Worm (Caenorhabditis elegans) whole organism, early embryonic: ENCODE results near the gene W09D6.5.
A peak's percentile ranks its signal among the peaks of the same experiment; 100 is the strongest.

Experiments used
- B0310.2 ChIP-seq: sonication (generic microtip); optimal IDR thresholded peaks from 2 replicates; lab custom pipeline; 2016; ENCODE audit warnings: mild to moderate bottlenecking, missing genetic modification characterization, missing compliant biosample characterization
- F13C5.2 ChIP-seq: sonication (generic microtip); optimal IDR thresholded peaks from 2 replicates; lab custom pipeline; 2017; ENCODE audit warnings: mild to moderate bottlenecking, missing genetic modification characterization, inconsistent platforms, missing compliant biosample characterization
- aly-1 ChIP-seq: sonication (generic microtip); optimal IDR thresholded peaks from 2 replicates; lab custom pipeline; 2016; ENCODE audit warnings: missing genetic modification characterization, missing compliant biosample characterization
- ama-1 ChIP-seq: fragments of 150-350 bp; optimal IDR thresholded peaks from 2 replicates; lab custom pipeline; 2014
- ceh-13 ChIP-seq: fragments of 200-800 bp; sonication (Bioruptor generic); optimal IDR thresholded peaks from 2 replicates; lab custom pipeline; 2018; ENCODE audit warnings: mild to moderate bottlenecking, missing genetic modification characterization, missing compliant biosample characterization
- ceh-36 ChIP-seq: sonication (generic microtip); optimal IDR thresholded peaks from 2 replicates; lab custom pipeline; 2016; ENCODE audit warnings: missing genetic modification characterization, inconsistent platforms, missing compliant biosample characterization
- ets-7 ChIP-seq: sonication (generic microtip); optimal IDR thresholded peaks from 2 replicates; lab custom pipeline; 2016; ENCODE audit warnings: missing genotype, missing genetic modification characterization, missing compliant biosample characterization
- flt-1 ChIP-seq: fragments of 200-800 bp; sonication (Bioruptor generic); IDR thresholded peaks from 2 replicates; pipeline ENCODE4 v1.3.6; 2022; ENCODE audit warnings: missing genetic modification characterization, missing compliant biosample characterization
- hmbx-1 ChIP-seq: sonication (generic microtip); optimal IDR thresholded peaks from 2 replicates; lab custom pipeline; 2016; ENCODE audit warnings: mild to moderate bottlenecking, missing genetic modification characterization, missing compliant biosample characterization
- hmg-4 ChIP-seq: fragments of 200-800 bp; sonication (Bioruptor generic); optimal IDR thresholded peaks from 2 replicates; lab custom pipeline; 2018; ENCODE audit warnings: mild to moderate bottlenecking, missing genetic modification characterization, missing compliant biosample characterization
- hnd-1 ChIP-seq: sonication (generic microtip); optimal IDR thresholded peaks from 2 replicates; lab custom pipeline; 2016; ENCODE audit warnings: missing genetic modification characterization, missing compliant biosample characterization
- pes-1 ChIP-seq: fragments of 200-800 bp; sonication (Bioruptor generic); IDR thresholded peaks from 2 replicates; pipeline ENCODE4 v1.3.6; 2022; ENCODE audit warnings: missing genetic modification reagents, missing genetic modification characterization, missing compliant biosample characterization
- scrt-1 ChIP-seq: fragments of 200-800 bp; sonication (Bioruptor generic); IDR thresholded peaks from 2 replicates; pipeline ENCODE4 v1.3.6; 2022; ENCODE audit warnings: missing genetic modification characterization, missing compliant biosample characterization
- sea-1 ChIP-seq: fragments of 200-800 bp; sonication (Bioruptor generic); conservative IDR thresholded peaks from 2 replicates; pipeline ENCODE4 v1.3.6; 2022; ENCODE audit warnings: missing genetic modification characterization, missing compliant biosample characterization
- tbx-11 ChIP-seq: fragments of 200-800 bp; sonication (Bioruptor generic); IDR thresholded peaks from 2 replicates; pipeline ENCODE4 v1.3.6; 2022; ENCODE audit warnings: missing genetic modification characterization, missing compliant biosample characterization
- tbx-37 ChIP-seq: fragments of 200-800 bp; sonication (Bioruptor generic); conservative IDR thresholded peaks from 2 replicates; pipeline ENCODE4 v1.3.6; 2022; ENCODE audit warnings: missing genetic modification reagents, missing genetic modification characterization, missing compliant biosample characterization
- tra-4 ChIP-seq: sonication (generic microtip); optimal IDR thresholded peaks from 2 replicates; lab custom pipeline; 2017; ENCODE audit warnings: missing genetic modification characterization, missing compliant biosample characterization

The W09D6.5 gene

DNA sequence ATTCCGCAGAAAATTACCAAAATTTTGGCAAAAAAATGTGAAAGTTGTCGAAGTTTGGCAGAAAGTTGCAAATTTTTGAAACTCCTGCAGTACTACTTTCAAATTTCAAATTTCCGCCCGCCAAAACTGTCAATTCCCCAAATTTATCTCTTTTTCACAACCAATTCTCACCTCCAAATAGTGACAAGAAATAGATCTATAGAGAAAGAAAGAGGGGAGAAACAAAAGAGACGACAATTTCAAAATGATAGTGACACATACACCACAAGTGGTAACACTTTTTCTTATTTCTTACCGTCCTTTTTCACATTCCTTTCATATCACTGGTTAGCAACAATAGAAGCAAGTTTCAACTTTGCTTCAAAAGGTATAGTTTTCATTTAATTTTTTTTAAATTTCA lies 4.3 kb upstream of the W09D6.5 start:
- TF ChIP-seq scrt-1 (GFP tag; lab: Robert Waterston, UW): no peak
- no peak for TF ChIP-seq aly-1
- TF ChIP-seq tra-4 (tag; lab: Kevin White, UChicago): no peak
- no peak for TF ChIP-seq flt-1 (GFP tag; lab: Robert Waterston, UW)
- TF ChIP-seq pes-1 (GFP tag; lab: Robert Waterston, UW): no peak
- TF ChIP-seq F13C5.2: no peak
- TF ChIP-seq hmg-4 (GFP tag; lab: Kevin White, UChicago): no peak
- TF ChIP-seq B0310.2: no peak
- no peak for TF ChIP-seq hnd-1 (tag; lab: Kevin White, UChicago)
- no peak for TF ChIP-seq ama-1 (lab: Kevin White, UChicago)
- TF ChIP-seq hmbx-1: no peak

DNA sequence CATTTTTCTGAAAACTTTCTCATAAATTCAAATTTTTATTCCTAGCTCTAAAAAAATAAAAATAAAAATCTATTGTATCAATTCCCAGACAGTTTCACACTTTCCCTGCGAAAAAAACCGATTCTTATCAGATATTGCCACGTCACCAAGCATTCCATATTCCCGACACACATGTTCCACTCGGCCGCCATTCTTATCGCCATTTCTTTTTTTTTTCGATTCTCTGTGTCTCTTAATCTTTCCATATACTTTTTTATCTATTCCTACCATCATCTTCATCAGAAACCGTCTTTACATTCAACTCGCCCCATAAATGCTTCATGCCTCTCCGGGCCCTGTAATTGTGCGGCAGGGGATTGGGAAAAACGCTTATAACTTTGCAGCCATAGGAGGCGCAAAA lies 845 bp upstream of the W09D6.5 start:
- no peak for TF ChIP-seq aly-1
- TF ChIP-seq scrt-1 (GFP tag; lab: Robert Waterston, UW): no peak
- TF ChIP-seq B0310.2: no peak
- no peak for TF ChIP-seq hmbx-1
- TF ChIP-seq hnd-1 (tag; lab: Kevin White, UChicago): no peak
- TF ChIP-seq tbx-11: no peak
- TF ChIP-seq ceh-36 (tag; lab: Kevin White, UChicago): no peak

DNA sequence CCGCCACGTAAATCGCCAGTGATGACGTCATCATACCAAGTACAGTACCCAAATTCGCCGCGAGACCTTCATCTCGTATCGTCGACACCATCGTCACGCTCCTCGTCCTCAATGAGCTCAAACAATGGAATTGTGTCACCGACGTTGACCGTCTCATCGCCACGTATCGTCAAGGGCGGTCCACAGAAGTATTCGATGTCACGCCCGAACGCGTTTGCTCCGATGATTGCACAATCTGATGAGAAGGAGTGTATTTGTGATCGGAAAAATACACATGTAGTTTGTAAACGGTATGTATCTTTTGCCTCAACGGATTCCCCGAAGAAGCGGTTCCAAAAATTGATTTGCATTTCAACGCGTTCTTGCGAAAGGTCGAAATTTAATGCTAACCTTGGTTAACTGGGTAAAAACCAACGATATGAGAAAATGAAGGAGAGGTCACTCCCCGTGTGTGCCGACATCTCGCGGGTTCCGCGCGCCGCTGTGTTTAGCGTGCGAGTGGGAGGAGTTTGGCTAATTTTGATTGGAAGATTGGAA lies 1.9 kb downstream of the W09D6.5 start:
- no peak for TF ChIP-seq hmbx-1
- TF ChIP-seq tbx-37 (GFP tag; lab: Robert Waterston, UW): no peak
- TF ChIP-seq B0310.2: no peak
- no peak for TF ChIP-seq ceh-13 (GFP tag; lab: Kevin White, UChicago)
- TF ChIP-seq pes-1 (GFP tag; lab: Robert Waterston, UW): 0 out of 2 replicates have a peak, but pooled peaks have one; percentile 38
- TF ChIP-seq F13C5.2: peak; percentile 33
- TF ChIP-seq ama-1 (lab: Kevin White, UChicago): peak; percentile 84

DNA sequence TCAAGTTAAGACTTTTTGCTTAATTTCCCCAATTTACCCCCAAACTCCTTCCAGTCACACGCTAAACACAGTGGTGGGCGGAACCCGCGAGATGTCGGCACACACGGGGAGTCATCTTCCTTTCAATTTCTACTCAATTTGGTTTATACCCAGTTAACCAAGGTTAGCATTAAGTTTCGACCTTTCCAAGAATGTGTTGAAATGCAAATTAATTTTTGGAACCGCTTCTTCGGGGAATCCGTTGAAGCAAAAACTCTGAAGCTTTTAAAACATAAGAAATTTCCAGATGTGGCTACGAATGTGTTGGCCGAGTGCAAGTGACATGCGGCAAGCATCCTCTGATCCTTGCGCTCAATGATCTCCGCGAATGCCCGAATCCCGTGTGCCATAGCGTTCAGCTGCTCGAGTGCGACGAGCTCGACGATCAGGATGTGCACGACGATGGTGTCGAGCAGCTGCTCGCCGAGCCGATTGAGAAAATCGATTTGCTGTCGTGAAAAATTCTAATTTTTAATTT lies 2.6 kb downstream of the W09D6.5 start:
- TF ChIP-seq ama-1 (lab: Kevin White, UChicago): peak; percentile 46
- TF ChIP-seq sea-1 (GFP tag; lab: Robert Waterston, UW): no peak

DNA sequence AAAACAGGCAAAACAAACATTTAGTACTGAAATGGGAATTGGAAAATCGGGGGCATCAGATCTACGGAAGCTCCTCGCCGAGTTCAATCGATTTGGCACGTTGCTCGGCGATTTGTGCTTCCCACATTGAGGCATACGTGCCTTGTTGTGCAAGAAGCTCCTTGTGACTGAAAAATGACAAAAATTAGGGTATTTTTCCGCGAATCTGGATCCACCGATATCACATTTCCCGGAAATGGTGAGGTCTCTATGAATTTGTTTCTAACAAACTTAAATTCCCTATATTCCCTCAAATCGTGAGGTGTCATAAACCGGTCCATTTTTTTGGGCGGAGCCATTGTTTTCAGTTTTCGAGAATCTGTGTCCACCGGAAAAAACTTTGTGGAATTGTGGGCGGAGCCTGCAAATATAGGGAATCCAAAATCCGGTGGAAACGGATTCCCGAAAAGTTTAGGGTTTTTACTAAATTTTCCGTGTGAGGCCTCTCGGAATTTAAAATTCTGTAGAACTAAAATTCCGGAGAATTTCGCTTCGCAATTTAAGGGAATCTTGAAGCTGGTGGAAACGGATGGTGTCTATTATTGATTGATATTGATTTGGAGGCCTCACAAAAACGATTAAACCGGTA lies 3.5 kb downstream of the W09D6.5 start:
- TF ChIP-seq pes-1 (GFP tag; lab: Robert Waterston, UW) (peak; percentile 62; the same call in 1 of the 2 replicates), scrt-1 (GFP tag; lab: Robert Waterston, UW) (no peak), ceh-13 (GFP tag; lab: Kevin White, UChicago) (peak; percentile 56), hnd-1 (tag; lab: Kevin White, UChicago) (peak; percentile 4), ets-7 (tag; lab: Kevin White, UChicago) (peak; percentile 65), F13C5.2 (no peak), hmbx-1 (no peak), tra-4 (tag; lab: Kevin White, UChicago) (no peak)

DNA sequence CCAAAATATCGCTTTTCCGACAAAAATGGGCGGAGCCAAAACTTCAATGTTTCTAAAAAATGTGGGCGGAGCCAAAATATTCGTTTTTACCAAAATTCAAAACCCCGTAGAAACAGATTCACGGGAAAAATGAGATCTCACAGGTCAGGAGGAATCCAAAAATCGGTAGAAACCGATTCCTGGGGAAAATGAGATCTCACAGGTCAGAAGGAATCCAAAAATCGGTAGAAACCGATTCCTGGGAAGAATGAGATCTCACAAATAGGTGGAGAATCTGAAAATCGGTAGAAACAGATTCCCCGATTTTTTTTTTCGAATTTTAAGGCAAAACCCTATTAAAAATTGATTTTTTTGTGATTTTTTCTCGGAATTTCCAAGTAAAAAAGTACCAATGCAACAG lies 5.2 kb downstream of the W09D6.5 start:
- TF ChIP-seq B0310.2 (no peak), pes-1 (GFP tag; lab: Robert Waterston, UW) (peak; percentile 69)

DNA sequence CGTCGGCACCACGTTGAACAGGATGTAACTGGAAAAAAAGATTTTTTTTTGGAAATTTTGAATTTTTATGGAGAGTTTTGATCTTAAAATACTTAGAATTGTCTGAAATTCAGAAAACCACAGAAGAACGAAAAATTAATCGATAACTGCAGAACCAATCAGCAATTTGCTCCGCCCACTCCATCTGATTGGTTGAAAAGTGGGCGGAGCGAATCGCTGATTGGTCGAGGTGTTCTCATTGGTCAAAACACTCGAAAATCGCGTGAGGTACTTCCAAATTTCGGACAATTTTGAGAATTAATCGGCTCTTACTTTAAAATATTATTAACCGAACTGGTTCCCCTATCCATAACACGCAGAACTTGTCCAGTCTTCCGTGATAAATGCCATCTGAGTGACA lies 7.4 kb downstream of the W09D6.5 start:
- TF ChIP-seq aly-1 (no peak), flt-1 (GFP tag; lab: Robert Waterston, UW) (no peak), ceh-13 (GFP tag; lab: Kevin White, UChicago) (no peak), tra-4 (tag; lab: Kevin White, UChicago) (no peak), ets-7 (tag; lab: Kevin White, UChicago) (no peak), ama-1 (lab: Kevin White, UChicago) (no peak), F13C5.2 (no peak), pes-1 (GFP tag; lab: Robert Waterston, UW) (no peak), scrt-1 (GFP tag; lab: Robert Waterston, UW) (no peak), hnd-1 (tag; lab: Kevin White, UChicago) (no peak)

DNA sequence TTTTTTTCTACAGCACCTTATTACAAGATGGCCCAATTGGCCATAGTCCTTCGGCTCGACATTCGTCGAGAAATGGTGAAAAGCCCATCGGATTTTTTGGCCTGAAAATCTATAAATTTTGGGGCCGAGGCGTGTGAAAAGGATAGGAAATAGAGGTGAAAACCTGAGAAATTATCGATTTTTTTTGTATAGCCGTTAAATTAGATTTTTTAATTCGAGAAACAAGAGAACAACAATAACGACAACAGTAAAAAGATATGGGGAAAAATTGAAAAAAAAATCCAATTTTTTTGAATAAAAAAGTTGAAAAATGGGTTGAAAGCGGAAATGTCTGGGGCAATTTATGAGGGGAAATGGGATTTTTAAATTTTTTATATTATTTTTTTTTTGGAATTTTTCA lies 11.6 kb downstream of the W09D6.5 start, which contains the start of gene hmt-1:
TSS of gene hmt-1 (minus strand) at position 101 of the 400 bp plus-strand sequence.
- TF ChIP-seq hmg-4 (GFP tag; lab: Kevin White, UChicago) (no peak), ceh-13 (GFP tag; lab: Kevin White, UChicago) (no peak), hmbx-1 (no peak), ceh-36 (tag; lab: Kevin White, UChicago) (no peak)

DNA sequence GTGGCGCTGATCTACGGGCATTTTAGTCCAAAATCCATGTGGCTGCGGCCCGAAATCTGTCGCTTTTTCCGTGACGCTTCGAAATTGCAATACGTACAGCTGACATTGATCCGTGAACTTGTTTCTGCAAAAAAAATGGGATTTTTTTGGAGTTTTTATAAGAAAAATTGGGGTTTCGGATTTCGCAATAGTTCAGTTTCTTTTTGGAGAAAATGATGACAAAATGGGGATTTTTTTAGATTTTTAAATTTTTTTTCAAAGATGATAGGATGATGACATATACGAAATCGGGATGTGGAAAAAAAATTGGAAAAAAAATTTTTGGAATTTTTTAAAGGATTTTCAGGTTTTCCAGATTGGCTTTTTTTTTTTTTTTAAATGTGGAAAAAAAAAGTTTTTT lies 13.0 kb downstream of the W09D6.5 start:
- TF ChIP-seq ets-7 (tag; lab: Kevin White, UChicago) (no peak), pes-1 (GFP tag; lab: Robert Waterston, UW) (no peak), hnd-1 (tag; lab: Kevin White, UChicago) (no peak), tbx-37 (GFP tag; lab: Robert Waterston, UW) (no peak), hmg-4 (GFP tag; lab: Kevin White, UChicago) (no peak), tbx-11 (no peak), scrt-1 (GFP tag; lab: Robert Waterston, UW) (no peak), flt-1 (GFP tag; lab: Robert Waterston, UW) (no peak)
